Fruit fly (Drosophila melanogaster) whole organism, embryonic: Measurements from ENCODE around the gene CG17646.

Experiments
- ATbp ChIP-seq: fragments of 200-800 bp; sonication (Bioruptor generic); optimal IDR thresholded peaks from 2 replicates; lab custom pipeline; 2017; ENCODE audit warnings: missing biosample characterization, mild to moderate bottlenecking, missing genetic modification characterization, missing genetic modification reagents
- Atf-2 ChIP-seq: fragments of 200-800 bp; sonication (Bioruptor generic); optimal IDR thresholded peaks from 2 replicates; lab custom pipeline; 2016; ENCODE audit warnings: missing biosample characterization, missing genetic modification characterization
- Atf3 ChIP-seq: fragments of 200-800 bp; sonication (Bioruptor generic); optimal IDR thresholded peaks from 3 replicates; lab custom pipeline; 2016; ENCODE audit warnings: missing biosample characterization, missing genetic modification characterization
- Blimp-1 ChIP-seq: fragments of 200-800 bp; sonication (Bioruptor generic); optimal IDR thresholded peaks from 3 replicates; lab custom pipeline; 2018; ENCODE audit warnings: missing biosample characterization, missing genetic modification characterization, mild to moderate bottlenecking, moderate library complexity, missing genetic modification reagents
- C15 ChIP-seq: fragments of 200-800 bp; sonication (Bioruptor generic); IDR thresholded peaks from 3 replicates; pipeline ENCODE4 v1.3.6; 2022; ENCODE audit warnings: missing biosample characterization, missing genetic modification characterization
- CG10979 ChIP-seq: fragments of 200-800 bp; sonication (Bioruptor generic); optimal IDR thresholded peaks from 2 replicates; lab custom pipeline; 2018; ENCODE audit warnings: missing biosample characterization, mild to moderate bottlenecking, missing genetic modification characterization, moderate library complexity
- CG11456 ChIP-seq: fragments of 200-800 bp; sonication (Bioruptor generic); IDR thresholded peaks from 3 replicates; pipeline ENCODE4 v1.3.6; 2022; ENCODE audit warnings: missing biosample characterization, missing genetic modification characterization
- CG12299 ChIP-seq: fragments of 200-800 bp; sonication (Bioruptor generic); optimal IDR thresholded peaks from 2 replicates; lab custom pipeline; 2018; ENCODE audit warnings: missing biosample characterization, mild to moderate bottlenecking, missing genetic modification characterization
- CG12942 ChIP-seq: fragments of 200-800 bp; sonication (Bioruptor generic); optimal IDR thresholded peaks from 3 replicates; lab custom pipeline; 2016; ENCODE audit warnings: missing biosample characterization, missing genetic modification characterization
- CG13123 ChIP-seq: fragments of 200-800 bp; sonication (Bioruptor generic); optimal IDR thresholded peaks from 2 replicates; lab custom pipeline; 2016; ENCODE audit warnings: missing biosample characterization, missing genetic modification characterization
- CG13624 ChIP-seq: fragments of 200-800 bp; sonication (Bioruptor generic); optimal IDR thresholded peaks from 2 replicates; lab custom pipeline; 2016; ENCODE audit warnings: missing biosample characterization, missing genetic modification characterization
- CG17359 ChIP-seq: fragments of 200-800 bp; sonication (Bioruptor generic); optimal IDR thresholded peaks from 3 replicates; lab custom pipeline; 2018; ENCODE audit warnings: missing biosample characterization, mild to moderate bottlenecking, missing genetic modification characterization, moderate library complexity
- CG17802 ChIP-seq: fragments of 200-800 bp; sonication (Bioruptor generic); optimal IDR thresholded peaks from 2 replicates; lab custom pipeline; 2018; ENCODE audit warnings: missing biosample characterization, mild to moderate bottlenecking, missing genetic modification characterization, moderate library complexity
- CG18262 ChIP-seq: fragments of 200-800 bp; optimal IDR thresholded peaks from 3 replicates; lab custom pipeline; 2019; ENCODE audit warnings: missing biosample characterization, mild to moderate bottlenecking, missing genetic modification characterization, moderate library complexity
- CG2116 ChIP-seq: fragments of 200-800 bp; sonication (Bioruptor generic); optimal IDR thresholded peaks from 3 replicates; lab custom pipeline; 2018; ENCODE audit warnings: missing biosample characterization, mild to moderate bottlenecking, missing genetic modification characterization
- CG33557 ChIP-seq: fragments of 200-800 bp; sonication (Bioruptor generic); optimal IDR thresholded peaks from 2 replicates; lab custom pipeline; 2019; ENCODE audit warnings: missing biosample characterization, mild to moderate bottlenecking, missing genetic modification characterization, moderate library complexity
- CG4360 ChIP-seq: fragments of 200-800 bp; sonication (Bioruptor generic); IDR thresholded peaks from 2 replicates; pipeline ENCODE4 v1.3.6; 2022; ENCODE audit warnings: missing biosample characterization, missing genetic modification characterization
- CG6791 ChIP-seq: fragments of 200-800 bp; sonication (Bioruptor generic); IDR thresholded peaks from 3 replicates; pipeline ENCODE4 v1.3.6; 2022; ENCODE audit warnings: missing biosample characterization, missing genetic modification characterization; ENCODE audit not compliant: partially characterized antibody
- CG7372 ChIP-seq: fragments of 200-800 bp; sonication (Bioruptor generic); IDR thresholded peaks from 2 replicates; pipeline ENCODE4 v1.3.6; 2022; ENCODE audit warnings: missing biosample characterization, missing genetic modification characterization
- CG7745 ChIP-seq: fragments of 200-800 bp; sonication (Bioruptor generic); optimal IDR thresholded peaks from 2 replicates; lab custom pipeline; 2018; ENCODE audit warnings: missing biosample characterization, mild to moderate bottlenecking, missing genetic modification characterization, moderate library complexity
- CG8944 ChIP-seq: fragments of 200-800 bp; sonication (Bioruptor generic); optimal IDR thresholded peaks from 3 replicates; lab custom pipeline; 2016; ENCODE audit warnings: missing biosample characterization, missing genetic modification characterization
- CG9437 ChIP-seq: fragments of 200-800 bp; sonication (Bioruptor generic); optimal IDR thresholded peaks from 2 replicates; lab custom pipeline; 2018; ENCODE audit warnings: missing biosample characterization, mild to moderate bottlenecking, missing genetic modification characterization
- Doc2 ChIP-seq: fragments of 200-800 bp; sonication (Bioruptor generic); IDR thresholded peaks from 2 replicates; pipeline ENCODE4 v1.3.6; 2022; ENCODE audit warnings: missing biosample characterization, missing genetic modification characterization
- ERR ChIP-seq: fragments of 200-800 bp; sonication (Bioruptor generic); optimal IDR thresholded peaks from 2 replicates; lab custom pipeline; 2016; ENCODE audit warnings: missing biosample characterization, missing genetic modification characterization
- Ets65A ChIP-seq: fragments of 200-800 bp; sonication (Bioruptor generic); peaks from one replicate; lab custom pipeline; 2016; ENCODE audit warnings: missing biosample characterization, missing genetic modification characterization
- Ets97D ChIP-seq: fragments of 200-800 bp; sonication (Bioruptor generic); optimal IDR thresholded peaks from 3 replicates; lab custom pipeline; 2016; ENCODE audit warnings: missing biosample characterization, missing genetic modification characterization
- HHEX ChIP-seq: fragments of 200-800 bp; sonication (Bioruptor generic); optimal IDR thresholded peaks from 3 replicates; lab custom pipeline; 2017; ENCODE audit warnings: missing biosample characterization, mild to moderate bottlenecking, missing genetic modification characterization, missing genetic modification reagents
- HmgD ChIP-seq: fragments of 200-800 bp; sonication (Bioruptor generic); optimal IDR thresholded peaks from 3 replicates; lab custom pipeline; 2016; ENCODE audit warnings: missing biosample characterization, missing genetic modification characterization
- NFAT ChIP-seq: fragments of 200-800 bp; sonication (Bioruptor generic); IDR thresholded peaks from 2 replicates; pipeline ENCODE4 v1.3.6; 2022; ENCODE audit warnings: missing biosample characterization, missing genetic modification characterization
- Oaz ChIP-seq: fragments of 200-800 bp; sonication (Bioruptor generic); IDR thresholded peaks from 2 replicates; pipeline ENCODE4 v1.3.6; 2022; ENCODE audit warnings: missing biosample characterization, missing genetic modification characterization
- Sox100B ChIP-seq: fragments of 200-800 bp; sonication (Bioruptor generic); optimal IDR thresholded peaks from 3 replicates; lab custom pipeline; 2018; ENCODE audit warnings: missing biosample characterization, mild to moderate bottlenecking, missing genetic modification characterization
- Spps ChIP-seq: fragments of 200-800 bp; sonication (Bioruptor generic); optimal IDR thresholded peaks from 2 replicates; lab custom pipeline; 2018; ENCODE audit warnings: missing biosample characterization, mild to moderate bottlenecking, missing genetic modification characterization
- Taf1 ChIP-seq: fragments of 200-800 bp; sonication (Bioruptor generic); IDR thresholded peaks from 2 replicates; pipeline ENCODE4 v1.3.6; 2022; ENCODE audit warnings: missing biosample characterization, missing genetic modification characterization
- YL-1 ChIP-seq: fragments of 200-800 bp; sonication (Bioruptor generic); optimal IDR thresholded peaks from 3 replicates; lab custom pipeline; 2017; ENCODE audit warnings: missing biosample characterization, mild to moderate bottlenecking, missing genetic modification characterization
- ab ChIP-seq: fragments of 200-800 bp; sonication (Bioruptor generic); optimal IDR thresholded peaks from 2 replicates; lab custom pipeline; 2016; ENCODE audit warnings: missing biosample characterization, missing genetic modification characterization
- bsh ChIP-seq, 2 experiments: fragments of 200-800 bp; sonication (Bioruptor generic); optimal IDR thresholded peaks; 2 replicates each; lab custom pipeline; 2017 to 2018; ENCODE audit warnings: mild to moderate bottlenecking in 2 of 2, missing biosample characterization in 2 of 2, missing genetic modification characterization in 2 of 2, moderate library complexity in 1 of 2
- chinmo ChIP-seq: fragments of 200-800 bp; sonication (Bioruptor generic); IDR thresholded peaks from 4 replicates; pipeline ENCODE4 v1.3.6; 2022; ENCODE audit warnings: missing biosample characterization, missing genetic modification characterization; ENCODE audit not compliant: partially characterized antibody
- dysf ChIP-seq: fragments of 200-800 bp; sonication (Bioruptor generic); IDR thresholded peaks from 3 replicates; pipeline ENCODE4 v1.3.6; 2022; ENCODE audit warnings: missing biosample characterization, missing genetic modification characterization
- gem ChIP-seq: fragments of 200-800 bp; sonication (Bioruptor generic); optimal IDR thresholded peaks from 2 replicates; lab custom pipeline; 2019; ENCODE audit warnings: missing biosample characterization, mild to moderate bottlenecking, missing genetic modification characterization, moderate library complexity
- inv ChIP-seq: fragments of 200-800 bp; sonication (Bioruptor generic); IDR thresholded peaks from 2 replicates; pipeline ENCODE4 v1.3.6; 2022; ENCODE audit warnings: missing biosample characterization, missing genetic modification characterization; ENCODE audit not compliant: partially characterized antibody
- kay ChIP-seq: fragments of 200-800 bp; sonication (Bioruptor generic); optimal IDR thresholded peaks from 2 replicates; lab custom pipeline; 2016; ENCODE audit warnings: missing biosample characterization, missing genetic modification characterization
- ken ChIP-seq: fragments of 200-800 bp; sonication (Bioruptor generic); IDR thresholded peaks from 3 replicates; pipeline ENCODE4 v1.3.6; 2022; ENCODE audit warnings: missing biosample characterization, missing genetic modification characterization
- lbe ChIP-seq: fragments of 200-800 bp; sonication (Bioruptor generic); optimal IDR thresholded peaks from 2 replicates; lab custom pipeline; 2016; ENCODE audit warnings: missing biosample characterization, mild to moderate bottlenecking, missing genetic modification characterization
- odd ChIP-seq: fragments of 200-800 bp; sonication (Bioruptor generic); optimal IDR thresholded peaks from 2 replicates; lab custom pipeline; 2017; ENCODE audit warnings: missing biosample characterization, mild to moderate bottlenecking, missing genetic modification characterization
- pan ChIP-seq, 4 experiments: fragments of >200 bp in 3 of 4; fragments of 200-800 bp in 1 of 4; sonication (Bioruptor generic) in 1 of 4; optimal IDR thresholded peaks in 3 of 4; IDR thresholded peaks in 1 of 4; 2 replicates each; pipeline versions ENCODE4 v1.3.6 to Lab custom; 2017 to 2022; ENCODE audit warnings: missing biosample characterization in 2 of 4, missing genetic modification characterization in 2 of 4, mixed read lengths in 1 of 4
- salm ChIP-seq: fragments of 200-800 bp; sonication (Bioruptor generic); optimal IDR thresholded peaks from 2 replicates; lab custom pipeline; 2018; ENCODE audit warnings: missing biosample characterization, mild to moderate bottlenecking, missing genetic modification characterization
- sob ChIP-seq: fragments of 200-800 bp; sonication (Bioruptor generic); IDR thresholded peaks from 2 replicates; pipeline ENCODE4 v1.3.6; 2022; ENCODE audit warnings: missing biosample characterization, missing genetic modification characterization
- sr ChIP-seq: fragments of 200-800 bp; sonication (Bioruptor generic); IDR thresholded peaks from 3 replicates; pipeline ENCODE4 v1.3.6; 2022; ENCODE audit warnings: missing biosample characterization, missing genetic modification characterization
- ttk ChIP-seq: fragments of 200-800 bp; sonication (Bioruptor generic); IDR thresholded peaks from 2 replicates; pipeline ENCODE4 v2.1.2; 2022; ENCODE audit warnings: missing biosample characterization, missing genetic modification characterization
- wor ChIP-seq: fragments of 200-800 bp; sonication (Bioruptor generic); IDR thresholded peaks from 2 replicates; pipeline ENCODE4 v1.3.6; 2022; ENCODE audit warnings: missing biosample characterization, missing genetic modification characterization
- zen ChIP-seq: fragments of 200-800 bp; sonication (Bioruptor generic); optimal IDR thresholded peaks from 3 replicates; lab custom pipeline; 2018; ENCODE audit warnings: missing biosample characterization, mild to moderate bottlenecking, missing genetic modification characterization, moderate library complexity

The CG17646 gene

DNA sequence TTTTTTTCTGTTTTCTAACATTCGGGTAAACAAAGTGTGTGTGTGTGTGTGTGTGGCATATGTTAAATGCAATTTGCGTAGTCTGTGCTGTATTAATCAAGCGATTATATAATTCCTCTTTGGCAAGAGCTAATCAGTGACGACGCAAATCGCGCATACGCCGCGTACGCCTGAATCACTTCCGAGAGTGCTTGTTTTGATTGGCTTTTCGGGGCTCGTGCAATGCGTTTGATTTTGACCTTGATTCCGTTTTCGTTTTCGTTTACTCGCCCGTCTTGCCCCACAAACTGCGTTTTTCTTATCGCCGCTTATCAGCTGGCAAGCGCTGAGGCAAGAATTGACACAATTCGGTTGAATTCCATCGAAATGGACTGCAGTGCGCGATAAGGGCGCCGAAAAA lies 39.5 kb upstream of the CG17646 start (continued):
- no peak for TF ChIP-seq bsh (GFP tag; optimal IDR thresholded peaks at IDR 0.05; lab: Kevin White, UChicago)
- TF ChIP-seq CG17359 (tag; lab: Kevin White, UChicago) = no peak
- TF ChIP-seq NFAT (GFP tag; lab: Robert Waterston, UW) = no peak
- TF ChIP-seq ab = no peak
- no peak for TF ChIP-seq Taf1 (GFP tag; lab: Robert Waterston, UW)
- no peak for TF ChIP-seq Ets97D (GFP tag; lab: Kevin White, UChicago)
- no peak for TF ChIP-seq Spps (tag; lab: Kevin White, UChicago)
- no peak for TF ChIP-seq ken (GFP tag; lab: Robert Waterston, UW)
- no peak for TF ChIP-seq CG4360 (GFP tag; lab: Robert Waterston, UW)
- no peak for TF ChIP-seq CG18262
- TF ChIP-seq zen (tag; lab: Kevin White, UChicago) = no peak
- no peak for TF ChIP-seq CG12299
- no peak for TF ChIP-seq lbe (GFP tag; lab: Kevin White, UChicago)
- no peak for TF ChIP-seq wor (GFP tag; lab: Robert Waterston, UW)
- no peak for TF ChIP-seq dysf
- TF ChIP-seq CG10979 (tag; lab: Kevin White, UChicago) = no peak
- no peak for TF ChIP-seq Oaz (GFP tag; lab: Robert Waterston, UW)
- no peak for TF ChIP-seq pan (optimal IDR thresholded peaks at IDR 0.05; lab: Kevin White, UChicago)
- peak in 1 of 2 experiments; percentile 47 for TF ChIP-seq pan (GFP tag; optimal IDR thresholded peaks at IDR 0.05 in 1 of 2, IDR thresholded peaks at IDR 0.05 in 1 of 2)
- no peak for TF ChIP-seq CG33557 (GFP tag; lab: Kevin White, UChicago)
- TF ChIP-seq HmgD (GFP tag; lab: Kevin White, UChicago) = no peak
- TF ChIP-seq CG7372 (GFP tag; lab: Robert Waterston, UW) = peak; percentile 71
- no peak for TF ChIP-seq odd (GFP tag; lab: Kevin White, UChicago)
- peak; percentile 35 for TF ChIP-seq CG13624
- no peak for TF ChIP-seq ATbp (GFP tag; lab: Kevin White, UChicago)
- no peak for TF ChIP-seq inv
- TF ChIP-seq CG13123 = no peak
- TF ChIP-seq CG6791 (GFP tag; lab: Robert Waterston, UW) = no peak
- TF ChIP-seq kay (GFP tag; lab: Kevin White, UChicago) = peak; percentile 3
- TF ChIP-seq Blimp-1 (GFP tag; lab: Kevin White, UChicago) = peak; percentile 33
- TF ChIP-seq Atf3 (GFP tag; lab: Kevin White, UChicago) = no peak
- no peak for TF ChIP-seq sr
- TF ChIP-seq HHEX = no peak
- TF ChIP-seq chinmo = peak; percentile 99
- TF ChIP-seq CG11456 (GFP tag; lab: Robert Waterston, UW) = no peak
- no peak for TF ChIP-seq Doc2 (GFP tag; lab: Robert Waterston, UW)

DNA sequence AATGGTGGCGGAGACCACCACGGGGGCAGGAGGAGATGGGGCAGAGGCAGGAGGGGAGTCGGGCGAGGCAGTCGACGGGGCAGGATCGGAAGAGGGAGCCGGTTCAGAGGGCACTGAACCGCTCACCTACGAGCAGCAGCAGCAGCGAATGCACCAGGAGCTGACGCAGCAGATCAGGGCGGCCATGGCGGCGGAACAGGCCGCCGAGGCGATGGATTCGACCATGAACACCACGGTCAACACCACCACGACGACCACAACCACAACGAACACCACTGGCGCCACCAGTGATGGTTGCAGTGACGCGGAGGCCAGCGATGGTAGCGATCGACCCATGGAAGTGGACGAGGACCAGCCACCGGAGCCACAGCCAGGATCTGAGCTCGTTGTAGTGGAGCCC lies 36.1 kb upstream of the CG17646 start:
- TF ChIP-seq Ets65A (GFP tag; lab: Kevin White, UChicago) (peak; percentile 74), CG12942 (no peak), chinmo (peak; percentile 93)

DNA sequence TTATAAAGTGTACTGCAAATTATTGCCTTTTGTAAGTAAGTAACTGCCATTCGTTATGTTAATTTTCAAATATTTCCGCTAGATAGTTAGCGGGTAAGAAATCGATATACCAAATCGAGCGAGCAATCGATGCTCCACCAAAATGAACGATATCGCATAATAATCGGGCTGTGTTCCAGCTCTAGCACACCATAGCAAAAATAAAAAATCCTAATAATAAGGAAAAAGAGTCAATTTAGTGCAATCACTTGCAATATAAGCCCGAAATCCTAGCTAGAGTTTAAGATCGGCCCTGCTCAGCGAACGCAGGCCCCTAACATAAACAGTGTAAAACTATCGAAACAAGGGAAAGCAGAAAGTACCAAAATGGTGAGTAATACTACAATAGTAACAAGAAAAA lies 27.6 kb upstream of the CG17646 start, which contains the start of gene cpb:
Gene cpb, plus strand, starts transcription at position 157 of the 400 bp plus-strand sequence.
- TF ChIP-seq CG17802 = no peak
- TF ChIP-seq salm (tag; lab: Kevin White, UChicago) = no peak
- no peak for TF ChIP-seq sob
- no peak for TF ChIP-seq gem (tag; lab: Kevin White, UChicago)
- no peak for TF ChIP-seq ttk (GFP tag; lab: Robert Waterston, UW)
- TF ChIP-seq CG7745 = no peak
- TF ChIP-seq C15 = no peak
- no peak for TF ChIP-seq CG9437 (GFP tag; lab: Kevin White, UChicago)
- TF ChIP-seq Atf3 (GFP tag; lab: Kevin White, UChicago) = no peak
- TF ChIP-seq Atf-2 (GFP tag; lab: Kevin White, UChicago) = no peak
- TF ChIP-seq Sox100B (GFP tag; lab: Kevin White, UChicago) = no peak
- no peak for TF ChIP-seq CG8944 (GFP tag; lab: Kevin White, UChicago)
- TF ChIP-seq CG2116 = peak; percentile 78
- TF ChIP-seq YL-1 (GFP tag; lab: Kevin White, UChicago) = peak; percentile 56
- no peak for TF ChIP-seq ERR
